Fruit fly (Drosophila melanogaster): ENCODE measurements around the gene CG42571.

The CG42571 gene

dm6 chr3L:15712063-15712462, 4.2 kb upstream of the CG42571 start:
- no peak for TF ChIP-seq CG8478 (optimal IDR thresholded peaks at IDR 0.05)
- TF ChIP-seq CTCF (optimal IDR thresholded peaks at IDR 0.05): no peak

DNA sequence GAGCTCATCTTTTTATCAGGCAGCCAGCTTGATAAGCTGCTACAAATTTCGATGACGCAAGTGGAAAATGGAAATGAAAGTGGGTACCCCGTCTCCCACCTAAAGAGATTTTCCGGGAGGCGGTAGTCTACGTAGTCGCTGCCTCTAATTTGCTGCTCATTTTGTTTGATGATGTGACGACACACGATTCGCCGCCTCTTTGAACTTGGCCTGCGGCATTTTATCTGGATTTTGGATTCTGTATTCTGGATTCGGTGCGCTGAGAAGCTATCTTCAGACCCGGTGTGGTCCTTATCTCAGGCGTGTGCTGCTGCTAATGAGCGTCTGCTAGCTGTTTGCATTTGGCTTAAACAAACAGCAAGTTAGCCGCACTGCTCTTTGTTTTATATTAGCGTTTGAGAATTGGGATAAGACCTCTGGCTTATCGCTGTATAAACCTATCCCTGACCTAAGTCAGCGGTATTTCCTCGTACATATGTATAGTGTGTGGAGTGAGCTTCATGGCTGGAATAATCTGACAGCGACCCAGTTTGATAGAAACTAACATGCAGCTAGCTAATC, 2.2 kb upstream of the CG42571 start:
- TF ChIP-seq CG8478 (optimal IDR thresholded peaks at IDR 0.05) (no peak), CTCF (optimal IDR thresholded peaks at IDR 0.05) (no peak)

DNA sequence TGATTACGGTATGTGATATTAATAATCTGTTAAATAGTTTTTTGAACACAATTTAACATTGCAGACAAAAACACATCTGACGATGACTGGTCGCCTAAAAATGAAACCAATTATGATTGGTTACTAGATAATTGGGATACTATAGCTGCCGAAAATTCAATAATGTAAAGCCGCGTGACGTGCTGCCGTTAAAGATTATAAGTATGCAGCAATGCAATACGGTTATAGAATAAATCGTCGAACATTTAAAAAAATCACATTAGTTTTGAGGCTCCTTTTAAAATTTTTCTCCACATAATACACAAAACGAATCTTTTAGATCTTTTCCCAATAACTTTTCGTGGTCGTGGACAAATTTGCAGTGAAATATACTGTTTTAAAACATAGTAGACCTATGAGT, 1.3 kb downstream of the CG42571 start, which contains the start of gene CG42570:
Gene CG42570 (plus strand): TSS at position 301 of the 400 bp plus-strand sequence.
- TF ChIP-seq CTCF (optimal IDR thresholded peaks at IDR 0.05) (no peak), CG8478 (optimal IDR thresholded peaks at IDR 0.05) (no peak)

- TF ChIP-seq CTCF (optimal IDR thresholded peaks at IDR 0.05): no peak
- TF ChIP-seq CG8478 (optimal IDR thresholded peaks at IDR 0.05): no peak
Measured at dm6 chr3L:15720224-15720623, 4.0 kb downstream of the CG42571 start.

- TF ChIP-seq CG8478 (optimal IDR thresholded peaks at IDR 0.05) (no peak), CTCF (optimal IDR thresholded peaks at IDR 0.05) (no peak)
Measured at dm6 chr3L:15720905-15721304, 4.7 kb downstream of the CG42571 start.

dm6 chr3L:15726799-15727198, 10.5 kb downstream of the CG42571 start:
- no peak for TF ChIP-seq CG8478 (optimal IDR thresholded peaks at IDR 0.05)
- no peak for TF ChIP-seq CTCF (optimal IDR thresholded peaks at IDR 0.05)

- TF ChIP-seq CG8478 (optimal IDR thresholded peaks at IDR 0.05) (no peak), CTCF (optimal IDR thresholded peaks at IDR 0.05) (no peak)
Measured at dm6 chr3L:15728195-15728594, 11.9 kb downstream of the CG42571 start, which contains the start of gene comm. Gene comm, minus strand, starts transcription at chr3L:15728430.

DNA sequence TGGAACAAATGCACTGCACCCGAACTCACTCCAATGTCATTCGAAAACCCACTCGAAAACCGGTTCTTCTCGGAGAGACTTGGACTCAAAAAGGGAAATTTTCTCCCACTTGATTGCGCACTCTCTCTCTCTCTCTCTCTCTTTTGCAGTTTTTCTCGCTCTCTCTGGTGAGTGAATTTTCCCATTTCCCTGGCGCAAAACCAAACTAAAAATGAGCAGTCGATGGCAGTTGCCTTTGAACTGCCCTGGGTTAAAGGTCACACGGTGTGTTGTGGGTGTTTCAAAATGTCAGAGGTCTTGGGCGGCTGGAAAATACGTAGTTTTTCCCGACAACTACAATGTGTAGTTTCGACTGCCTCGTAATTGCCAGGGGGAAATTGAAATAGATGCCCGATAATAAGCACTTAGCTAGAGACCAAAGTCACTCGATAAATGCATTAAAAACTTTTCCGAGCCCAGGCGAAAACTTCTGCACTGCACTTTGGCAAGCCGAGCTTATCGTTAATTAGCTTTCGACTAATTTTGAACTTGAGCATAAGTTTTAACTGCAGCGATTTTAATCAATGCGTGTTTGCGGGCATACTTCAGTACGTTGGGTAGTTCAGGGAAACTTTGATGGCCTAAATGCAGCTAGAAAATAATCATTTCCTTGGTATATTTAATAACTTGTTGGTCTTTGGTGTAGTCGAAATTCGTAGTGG, 13.2 kb downstream of the CG42571 start:
- TF ChIP-seq CTCF (optimal IDR thresholded peaks at IDR 0.05) (no peak), CG8478 (optimal IDR thresholded peaks at IDR 0.05) (no peak)

- TF ChIP-seq CG8478 (optimal IDR thresholded peaks at IDR 0.05) (no peak), CTCF (optimal IDR thresholded peaks at IDR 0.05) (no peak)
Measured at dm6 chr3L:15731832-15732506, 15.7 kb downstream of the CG42571 start.

DNA sequence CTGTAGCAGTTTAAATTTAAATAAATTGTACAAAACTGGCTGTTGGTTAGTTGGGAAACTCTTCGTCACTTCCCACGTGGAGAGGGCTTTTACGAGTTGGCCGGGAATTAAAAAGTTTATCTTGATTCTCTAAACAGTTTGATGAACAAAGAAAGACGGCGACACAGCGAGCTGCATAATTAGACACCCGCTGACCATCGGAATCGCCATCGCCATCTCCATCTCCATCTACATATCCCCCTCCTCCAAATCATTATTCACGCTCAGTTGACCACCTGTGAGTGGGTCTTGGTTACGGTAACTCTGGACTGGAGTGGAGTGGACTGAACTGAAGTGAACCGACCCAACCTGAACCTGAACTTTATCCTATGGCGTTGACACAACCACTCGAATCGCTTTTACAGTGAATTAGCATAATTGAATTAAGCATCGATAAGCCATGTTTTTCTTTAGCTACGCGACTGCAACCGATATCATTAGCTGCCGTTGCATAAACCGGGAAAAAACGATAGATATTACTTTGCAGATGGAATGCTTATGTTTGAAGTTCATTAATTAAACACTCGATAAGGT, 24.5 kb downstream of the CG42571 start:
- TF ChIP-seq CG8478 (optimal IDR thresholded peaks at IDR 0.05) (no peak), CTCF (optimal IDR thresholded peaks at IDR 0.05) (no peak)

dm6 chr3L:15741843-15742242, 25.6 kb downstream of the CG42571 start:
- TF ChIP-seq CTCF (optimal IDR thresholded peaks at IDR 0.05): no peak
- TF ChIP-seq CG8478 (optimal IDR thresholded peaks at IDR 0.05): no peak

dm6 chr3L:15746250-15746649, 30.0 kb downstream of the CG42571 start:
- TF ChIP-seq CG8478 (optimal IDR thresholded peaks at IDR 0.05): no peak
- TF ChIP-seq CTCF (optimal IDR thresholded peaks at IDR 0.05): no peak

dm6 chr3L:15748376-15748955, 32.2 kb downstream of the CG42571 start:
- TF ChIP-seq CG8478 (optimal IDR thresholded peaks at IDR 0.05): no peak
- TF ChIP-seq CTCF (optimal IDR thresholded peaks at IDR 0.05): no peak

DNA sequence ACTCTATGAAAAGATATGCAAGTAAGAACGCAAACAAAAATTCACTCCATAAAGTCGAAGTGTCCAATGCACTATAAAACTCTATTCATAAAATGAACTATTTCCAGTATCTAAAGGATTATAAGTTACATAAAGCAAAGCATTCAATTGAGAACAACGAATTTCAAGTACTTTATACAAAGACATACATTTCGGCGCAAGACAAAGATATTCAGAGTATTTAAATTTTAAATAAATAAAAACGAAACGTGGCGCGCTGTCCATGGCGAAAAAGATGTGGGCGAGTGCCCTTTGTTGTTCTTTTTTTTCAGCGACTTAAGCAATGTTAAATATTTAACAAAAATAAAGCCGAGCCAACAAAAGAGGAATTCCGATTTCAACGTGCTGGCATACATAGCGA, 33.0 kb downstream of the CG42571 start:
- TF ChIP-seq CTCF (optimal IDR thresholded peaks at IDR 0.05) (no peak), CG8478 (optimal IDR thresholded peaks at IDR 0.05) (no peak)

dm6 chr3L:15752786-15753185, 36.5 kb downstream of the CG42571 start:
- TF ChIP-seq CTCF (optimal IDR thresholded peaks at IDR 0.05) (no peak), CG8478 (optimal IDR thresholded peaks at IDR 0.05) (no peak)

Data from S2 (cell line).